Worm (Caenorhabditis elegans): Measurements from ENCODE around the gene M03E7.2.

The M03E7.2 gene

DNA sequence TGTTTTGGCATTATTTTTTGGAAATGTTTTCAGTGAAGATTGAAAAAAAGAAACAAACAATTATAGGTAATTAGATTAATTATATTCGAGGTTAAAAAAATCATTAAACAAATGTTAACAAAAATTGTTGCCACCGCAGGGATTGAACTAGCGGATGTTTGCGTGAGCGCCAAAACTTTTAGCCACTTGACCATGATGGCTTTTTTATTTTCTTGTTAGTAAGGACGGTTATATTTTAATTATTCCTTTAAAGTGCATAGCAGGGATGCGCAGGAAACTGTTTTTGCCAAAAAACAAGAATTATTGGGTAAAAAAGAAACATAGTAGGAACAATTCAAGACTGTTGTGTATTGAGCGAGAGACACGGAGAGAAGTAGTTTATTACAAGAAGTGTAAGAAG, 49.9 kb downstream of the M03E7.2 start (continued):
- TF ChIP-seq Y79H2A.3 (GFP tag; conservative IDR thresholded peaks at IDR 0.05) (0 out of 2 replicates have a peak, but pooled peaks have one; percentile 34), F52B5.7 (tag; optimal IDR thresholded peaks at IDR 0.05) (peak; percentile 79), ztf-18 (tag; optimal IDR thresholded peaks at IDR 0.05) (peak; percentile 56), ceh-91 (GFP tag; IDR thresholded peaks at IDR 0.05) (peak; percentile 26; the same call in 1 of the 2 replicates), ceh-100 (GFP tag; IDR thresholded peaks at IDR 0.05) (peak; percentile 58), rpc-1 (optimal IDR thresholded peaks at IDR 0.05) (peak; percentile 92), rpc-1 (tag; optimal IDR thresholded peaks at IDR 0.05) (peak; percentile 93), ceh-27 (GFP tag; optimal IDR thresholded peaks at IDR 0.05) (no peak), unc-62 (GFP tag; optimal IDR thresholded peaks at IDR 0.05) (no peak), let-526 (GFP tag; IDR thresholded peaks at IDR 0.05) (no peak), let-607 (tag; optimal IDR thresholded peaks at IDR 0.05) (peak in 1 of 2 experiments; percentile 54), Y95B8A.8 (GFP tag; IDR thresholded peaks at IDR 0.05) (peak; percentile 53; the same call in 1 of the 2 replicates), lsl-1 (GFP tag; optimal IDR thresholded peaks at IDR 0.05) (peak; percentile 61), efl-1 (GFP tag; optimal IDR thresholded peaks at IDR 0.05) (peak; percentile 13), hmg-1.2 (GFP tag; IDR thresholded peaks at IDR 0.05) (peak; percentile 65), mcd-1 (GFP tag; IDR thresholded peaks at IDR 0.05) (peak; percentile 28; the same call in 1 of the 2 replicates), C17E4.6 (GFP tag; IDR thresholded peaks at IDR 0.05) (no peak), Y53F4B.3 (GFP tag; IDR thresholded peaks at IDR 0.05) (peak; percentile 24; the same call in 1 of the 2 replicates), hlh-12 (tag; optimal IDR thresholded peaks at IDR 0.05) (no peak), nhr-90 (tag; optimal IDR thresholded peaks at IDR 0.05) (peak; percentile 70), ama-1 (optimal IDR thresholded peaks at IDR 0.05) (no peak), ama-1 (GFP tag; optimal IDR thresholded peaks at IDR 0.05) (peak; percentile 29 to 73), atf-7 (tag; optimal IDR thresholded peaks at IDR 0.05) (peak; percentile 77), lir-1 (GFP tag; conservative IDR thresholded peaks at IDR 0.05) (no peak), F57A8.1 (GFP tag; optimal IDR thresholded peaks at IDR 0.05) (no peak), lin-26 (GFP tag; IDR thresholded peaks at IDR 0.05) (peak; percentile 97), hrde-1 (tag; optimal IDR thresholded peaks at IDR 0.05; ENCODE audit: borderline replicate concordance) (peak; percentile 84), nfya-1 (tag; optimal IDR thresholded peaks at IDR 0.05; ENCODE audit: borderline replicate concordance, insufficient read depth) (no peak), aptf-3 (GFP tag; IDR thresholded peaks at IDR 0.05) (peak; percentile 96; the same call in 1 of the 2 replicates), ztf-28 (GFP tag; IDR thresholded peaks at IDR 0.05) (0 out of 2 replicates have a peak, but pooled peaks have one; percentile 20), somi-1 (GFP tag; optimal IDR thresholded peaks at IDR 0.05) (no peak), attf-5 (GFP tag; optimal IDR thresholded peaks at IDR 0.05) (no peak)

Data from whole organism, young adult.